Fruit fly (Drosophila melanogaster) whole organism, wandering third instar larva: ENCODE data around the gene siz.
A peak's percentile ranks its signal among the peaks of the same experiment; 100 is the strongest.

ENCODE experiments used
- Abd-B ChIP-seq: fragments of >200 bp; optimal IDR thresholded peaks from 2 replicates; lab custom pipeline; 2017; ENCODE audit warnings: missing biosample characterization, missing genetic modification characterization
- Hnf4 ChIP-seq: fragments of 200-800 bp; sonication (Bioruptor generic); optimal IDR thresholded peaks from 2 replicates; lab custom pipeline; 2016; ENCODE audit warnings: missing biosample characterization, mild to moderate bottlenecking, missing genetic modification characterization
- Hr78 ChIP-seq: fragments of >200 bp; optimal IDR thresholded peaks from 2 replicates; lab custom pipeline; 2017; ENCODE audit warnings: missing biosample characterization, missing genetic modification characterization
- Mio ChIP-seq: sonication (Bioruptor generic); optimal IDR thresholded peaks from 2 replicates; lab custom pipeline; 2016; ENCODE audit warnings: missing biosample characterization, missing genetic modification characterization
- Myc ChIP-seq: fragments of >200 bp; optimal IDR thresholded peaks from 2 replicates; lab custom pipeline; 2017
- OdsH ChIP-seq: fragments of 200-800 bp; sonication (Bioruptor generic); optimal IDR thresholded peaks from 2 replicates; lab custom pipeline; 2016; ENCODE audit warnings: missing biosample characterization, mild to moderate bottlenecking, missing genetic modification characterization
- Rel ChIP-seq, 2 experiments: fragments of 200-800 bp; sonication (Bioruptor generic) in 1 of 2; optimal IDR thresholded peaks; 2 replicates in 1 of 2; 3 replicates in 1 of 2; lab custom pipeline; 2016 to 2019; ENCODE audit warnings: mild to moderate bottlenecking in 2 of 2, missing biosample characterization in 2 of 2, missing genetic modification characterization in 2 of 2, moderate library complexity in 1 of 2
- br ChIP-seq: fragments of 200-800 bp; sonication (Bioruptor generic); optimal IDR thresholded peaks from 2 replicates; lab custom pipeline; 2016; ENCODE audit warnings: missing biosample characterization, missing genetic modification characterization
- brk ChIP-seq: fragments of 200-800 bp; sonication (Bioruptor generic); optimal IDR thresholded peaks from 2 replicates; lab custom pipeline; 2016; ENCODE audit warnings: missing biosample characterization, mild to moderate bottlenecking, missing genetic modification characterization
- ey ChIP-seq: fragments of 200-800 bp; sonication (Bioruptor generic); optimal IDR thresholded peaks from 2 replicates; lab custom pipeline; 2016; ENCODE audit warnings: missing biosample characterization, missing genetic modification characterization
- h ChIP-seq: fragments of 200-800 bp; sonication (Bioruptor generic); optimal IDR thresholded peaks from 3 replicates; lab custom pipeline; 2016; ENCODE audit warnings: missing biosample characterization, mild to moderate bottlenecking, missing genetic modification characterization
- jim ChIP-seq: fragments of 175-275, 200-325 bp; sonication (Bioruptor generic); optimal IDR thresholded peaks from 2 replicates; lab custom pipeline; 2016; ENCODE audit warnings: missing biosample characterization, mild to moderate bottlenecking, missing genetic modification characterization
- lola ChIP-seq: fragments of >200 bp; optimal IDR thresholded peaks from 2 replicates; lab custom pipeline; 2017; ENCODE audit warnings: missing biosample characterization, missing genetic modification characterization
- usp ChIP-seq: fragments of >200 bp; optimal IDR thresholded peaks from 2 replicates; lab custom pipeline; 2017; ENCODE audit warnings: missing biosample characterization, missing genetic modification characterization

DNA sequence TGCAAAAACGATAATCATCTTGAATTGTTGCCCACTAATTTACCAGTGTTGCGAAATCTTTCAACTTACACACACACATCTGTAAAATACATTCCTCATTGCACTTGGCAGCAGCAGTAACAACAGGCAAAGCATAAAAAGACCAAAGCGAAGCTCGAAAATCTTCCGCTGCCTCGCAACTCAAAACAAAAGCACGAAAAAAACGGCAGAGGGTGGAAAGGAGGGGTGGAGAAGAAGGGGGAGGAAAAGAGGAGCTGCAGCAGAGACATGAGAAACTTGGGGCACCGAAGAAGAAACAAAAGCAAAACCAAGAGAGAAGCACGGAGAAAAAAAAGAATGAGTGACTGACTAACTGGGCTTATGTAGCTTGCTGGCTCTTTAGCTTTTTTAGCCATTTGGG is 20.9 kb upstream of the siz start:
- no peak for TF ChIP-seq Hr78 (GFP tag; lab: Kevin White, UChicago)
- TF ChIP-seq h (GFP tag; lab: Kevin White, UChicago), result no peak
- no peak for TF ChIP-seq ey (GFP tag; lab: Kevin White, UChicago)
- no peak for TF ChIP-seq OdsH (GFP tag; lab: Kevin White, UChicago)
- TF ChIP-seq lola, result no peak
- TF ChIP-seq Abd-B (GFP tag; lab: Kevin White, UChicago), result no peak
- peak; percentile 11 for TF ChIP-seq brk (GFP tag; lab: Kevin White, UChicago)
- peak; percentile 24 for TF ChIP-seq br (GFP tag; lab: Kevin White, UChicago)
- no peak for TF ChIP-seq Mio (GFP tag; lab: Kevin White, UChicago)
- no peak for TF ChIP-seq Myc (lab: Kevin White, UChicago)
- no peak for TF ChIP-seq usp (GFP tag; lab: Kevin White, UChicago)
- TF ChIP-seq jim (GFP tag; lab: Kevin White, UChicago), result peak; percentile 28
- no peak for TF ChIP-seq Rel (GFP tag; optimal IDR thresholded peaks at IDR 0.05; lab: Kevin White, UChicago)
- TF ChIP-seq Rel (tag; optimal IDR thresholded peaks at IDR 0.05; lab: Kevin White, UChicago), result peak; percentile 66
- TF ChIP-seq Hnf4 (GFP tag; lab: Kevin White, UChicago), result no peak
